Worm (Caenorhabditis elegans) whole organism, L3 larva: ENCODE results near the gene blos-1.

Source experiments
- ZK546.5 ChIP-seq: sonication (generic microtip); optimal IDR thresholded peaks from 2 replicates; lab custom pipeline; 2017; ENCODE audit warnings: missing biosample characterization, missing genetic modification characterization
- aly-2 ChIP-seq: fragments of 150-350 bp; optimal IDR thresholded peaks from 2 replicates; lab custom pipeline; 2014; ENCODE audit warnings: missing biosample characterization, missing genetic modification characterization
- ama-1 ChIP-seq: fragments of 150-350 bp; optimal IDR thresholded peaks from 2 replicates; lab custom pipeline; 2018
- ceh-16 ChIP-seq: sonication (generic microtip); optimal IDR thresholded peaks from 2 replicates; lab custom pipeline; 2017; ENCODE audit warnings: missing biosample characterization, missing genetic modification characterization
- ceh-28 ChIP-seq: fragments of 150-350 bp; optimal IDR thresholded peaks from 2 replicates; lab custom pipeline; 2014; ENCODE audit warnings: missing biosample characterization, missing genetic modification reagents, missing genetic modification characterization
- ceh-82 ChIP-seq: fragments of 150-350 bp; optimal IDR thresholded peaks from 2 replicates; lab custom pipeline; 2014; ENCODE audit warnings: missing biosample characterization, missing genetic modification characterization
- ceh-9 ChIP-seq: sonication (generic microtip); optimal IDR thresholded peaks from 2 replicates; lab custom pipeline; 2018; ENCODE audit warnings: missing biosample characterization, missing genetic modification characterization
- daf-12 ChIP-seq: fragments of 150-350 bp; optimal IDR thresholded peaks from 2 replicates; lab custom pipeline; 2014; ENCODE audit warnings: missing biosample characterization, missing genetic modification reagents, missing genetic modification characterization
- egl-27 ChIP-seq: sonication (generic microtip); optimal IDR thresholded peaks from 4 replicates; lab custom pipeline; 2017; ENCODE audit warnings: missing biosample characterization, missing genetic modification reagents, missing genetic modification characterization
- egl-5 ChIP-seq: fragments of 150-350 bp; optimal IDR thresholded peaks from 2 replicates; lab custom pipeline; 2017; ENCODE audit warnings: missing biosample characterization, missing genetic modification reagents, missing genetic modification characterization, inconsistent platforms
- elt-1 ChIP-seq: fragments of 150-350 bp; optimal IDR thresholded peaks from 2 replicates; lab custom pipeline; 2014; ENCODE audit warnings: missing biosample characterization, missing genetic modification characterization
- elt-2 ChIP-seq: sonication (generic microtip); optimal IDR thresholded peaks from 2 replicates; lab custom pipeline; 2016; ENCODE audit warnings: missing genetic modification reagents, mild to moderate bottlenecking, missing genetic modification characterization, missing compliant biosample characterization
- eor-1 ChIP-seq, 2 experiments: fragments of 150-350 bp; optimal IDR thresholded peaks; 2 replicates each; lab custom pipeline; 2014 to 2018; ENCODE audit warnings: missing biosample characterization in 2 of 2, missing genetic modification characterization in 2 of 2
- fkh-2 ChIP-seq: fragments of 150-350 bp; optimal IDR thresholded peaks from 2 replicates; lab custom pipeline; 2014; ENCODE audit warnings: missing biosample characterization, missing genetic modification reagents, missing genetic modification characterization
- fos-1 ChIP-seq: fragments of 150-350 bp; optimal IDR thresholded peaks from 2 replicates; lab custom pipeline; 2014; ENCODE audit warnings: missing biosample characterization, missing genetic modification characterization
- hmg-11 ChIP-seq: sonication (generic microtip); optimal IDR thresholded peaks from 2 replicates; lab custom pipeline; 2016; ENCODE audit warnings: missing genetic modification characterization, missing compliant biosample characterization
- jun-1 ChIP-seq: fragments of 150-350 bp; optimal IDR thresholded peaks from 2 replicates; lab custom pipeline; 2014; ENCODE audit warnings: missing biosample characterization, missing genetic modification reagents, missing genetic modification characterization
- lin-15B ChIP-seq: fragments of 150-350 bp; optimal IDR thresholded peaks from 2 replicates; lab custom pipeline; 2014; ENCODE audit warnings: missing biosample characterization, missing genetic modification characterization
- lin-39 ChIP-seq: fragments of 150-350 bp; optimal IDR thresholded peaks from 2 replicates; lab custom pipeline; 2018; ENCODE audit warnings: missing biosample characterization, missing genetic modification reagents, missing genetic modification characterization
- lsy-12 ChIP-seq: sonication (generic microtip); optimal IDR thresholded peaks from 2 replicates; lab custom pipeline; 2016; ENCODE audit warnings: mild to moderate bottlenecking, missing genetic modification characterization, missing compliant biosample characterization
- mdl-1 ChIP-seq: fragments of 150-350 bp; optimal IDR thresholded peaks from 2 replicates; lab custom pipeline; 2014; ENCODE audit warnings: missing biosample characterization, missing genetic modification characterization
- mml-1 ChIP-seq: fragments of 150-350 bp; sonication (generic microtip); optimal IDR thresholded peaks from 3 replicates; lab custom pipeline; 2014; ENCODE audit warnings: missing biosample characterization, missing genetic modification characterization
- nhr-11 ChIP-seq: fragments of 150-350 bp; optimal IDR thresholded peaks from 2 replicates; lab custom pipeline; 2014; ENCODE audit warnings: missing biosample characterization, missing genetic modification characterization
- nhr-12 ChIP-seq: fragments of 150-350 bp; optimal IDR thresholded peaks from 2 replicates; lab custom pipeline; 2014; ENCODE audit warnings: missing biosample characterization, missing genetic modification characterization
- nhr-23 ChIP-seq: fragments of 150-350 bp; optimal IDR thresholded peaks from 2 replicates; lab custom pipeline; 2014; ENCODE audit warnings: missing biosample characterization, missing genetic modification reagents, missing genetic modification characterization
- nhr-237 ChIP-seq: fragments of 150-350 bp; optimal IDR thresholded peaks from 2 replicates; lab custom pipeline; 2014; ENCODE audit warnings: missing biosample characterization, missing genetic modification characterization
- nhr-28 ChIP-seq: fragments of 150-350 bp; optimal IDR thresholded peaks from 2 replicates; lab custom pipeline; 2014; ENCODE audit warnings: missing biosample characterization, missing genetic modification characterization
- nhr-43 ChIP-seq: sonication (generic microtip); optimal IDR thresholded peaks from 2 replicates; lab custom pipeline; 2016; ENCODE audit warnings: mild to moderate bottlenecking, missing genetic modification characterization, missing compliant biosample characterization; ENCODE audit not compliant: poor library complexity, severe bottlenecking
- nhr-67 ChIP-seq: fragments of 150-350 bp; optimal IDR thresholded peaks from 2 replicates; lab custom pipeline; 2014; ENCODE audit warnings: missing biosample characterization, missing genetic modification characterization
- nhr-77 ChIP-seq: fragments of 150-350 bp; optimal IDR thresholded peaks from 2 replicates; lab custom pipeline; 2014; ENCODE audit warnings: missing biosample characterization, missing genetic modification characterization
- pha-4 ChIP-seq: fragments of 150-350 bp; optimal IDR thresholded peaks from 2 replicates; lab custom pipeline; 2014; ENCODE audit warnings: missing biosample characterization, missing genetic modification reagents, missing genetic modification characterization
- pqm-1 ChIP-seq: fragments of 150-350 bp; optimal IDR thresholded peaks from 2 replicates; lab custom pipeline; 2017; ENCODE audit warnings: missing biosample characterization, missing genetic modification characterization, inconsistent platforms
- sea-2 ChIP-seq: fragments of 150-350 bp; sonication (generic microtip); optimal IDR thresholded peaks from 4 replicates; lab custom pipeline; 2014; ENCODE audit warnings: missing biosample characterization, missing genetic modification reagents, missing genetic modification characterization
- skn-1 ChIP-seq: fragments of 150-350 bp; optimal IDR thresholded peaks from 2 replicates; lab custom pipeline; 2014; ENCODE audit warnings: missing biosample characterization, missing genetic modification characterization
- snpc-4 ChIP-seq: fragments of 150-350 bp; optimal IDR thresholded peaks from 2 replicates; lab custom pipeline; 2014; ENCODE audit warnings: missing biosample characterization, missing genetic modification characterization
- tbx-2 ChIP-seq: sonication (generic microtip); optimal IDR thresholded peaks from 2 replicates; lab custom pipeline; 2016; ENCODE audit warnings: mild to moderate bottlenecking, missing genetic modification characterization, missing compliant biosample characterization
- unc-39 ChIP-seq: sonication (generic microtip); optimal IDR thresholded peaks from 4 replicates; lab custom pipeline; 2017; ENCODE audit warnings: missing biosample characterization, missing genetic modification characterization
- unc-62 ChIP-seq: fragments of 150-350 bp; sonication (generic microtip); optimal IDR thresholded peaks from 4 replicates; lab custom pipeline; 2014; ENCODE audit warnings: missing biosample characterization, missing genetic modification reagents, missing genetic modification characterization
- zag-1 ChIP-seq: fragments of 150-350 bp; optimal IDR thresholded peaks from 2 replicates; lab custom pipeline; 2014; ENCODE audit warnings: missing biosample characterization, missing genetic modification characterization
- ztf-4 ChIP-seq: fragments of 150-350 bp; optimal IDR thresholded peaks from 2 replicates; lab custom pipeline; 2014; ENCODE audit warnings: missing biosample characterization, missing genetic modification characterization

The blos-1 gene

ce11 chrIII:10215882-10216281 is 4.1 kb upstream of the blos-1 start:
- TF ChIP-seq nhr-43 (peak; percentile 33), ama-1 (lab: Kevin White, UChicago) (peak; percentile 76), ceh-9 (no peak), eor-1 (tag; optimal IDR thresholded peaks at IDR 0.05; lab: Kevin White, UChicago) (no peak)
- TF ChIP-seq, all 47 proteins: peak for 2

ce11 chrIII:10214540-10214979 is 2.8 kb upstream of the blos-1 start:
- TF ChIP-seq ztf-4 (no peak), fos-1 (tag; lab: Kevin White, UChicago) (peak; percentile 38), aly-2 (tag; lab: Kevin White, UChicago) (peak; percentile 77), nhr-43 (peak; percentile 75), nhr-23 (tag; lab: Kevin White, UChicago) (peak; percentile 15), tbx-2 (peak; percentile 13), ceh-82 (peak; percentile 46), elt-2 (peak; percentile 74), ama-1 (lab: Kevin White, UChicago) (peak; percentile 97), lsy-12 (tag; lab: Kevin White, UChicago) (peak; percentile 78), pha-4 (tag; lab: Kevin White, UChicago) (peak; percentile 35), jun-1 (tag; lab: Kevin White, UChicago) (peak; percentile 79), mdl-1 (tag; lab: Kevin White, UChicago) (no peak), eor-1 (tag; optimal IDR thresholded peaks at IDR 0.05; lab: Kevin White, UChicago) (no peak)

- TF ChIP-seq sea-2 (GFP tag; lab: Kevin White, UChicago), result no peak
- TF ChIP-seq ceh-28 (tag; lab: Kevin White, UChicago), result no peak
- peak; percentile 69 for TF ChIP-seq aly-2 (tag; lab: Kevin White, UChicago)
- no peak for TF ChIP-seq ZK546.5 (tag; lab: Kevin White, UChicago)
- TF ChIP-seq lin-39 (tag; lab: Kevin White, UChicago), result no peak
- no peak for TF ChIP-seq skn-1 (tag; lab: Kevin White, UChicago)
- no peak for TF ChIP-seq unc-39 (tag; lab: Kevin White, UChicago)
- peak; percentile 33 for TF ChIP-seq ama-1 (lab: Kevin White, UChicago)
- TF ChIP-seq nhr-11 (tag; lab: Kevin White, UChicago), result no peak
- no peak for TF ChIP-seq nhr-77 (tag; lab: Kevin White, UChicago)
- no peak for TF ChIP-seq lin-15B (tag; lab: Kevin White, UChicago)
- TF ChIP-seq elt-2, result no peak
- TF ChIP-seq ceh-16 (tag; lab: Kevin White, UChicago), result no peak
- no peak for TF ChIP-seq eor-1 (tag; optimal IDR thresholded peaks at IDR 0.05; lab: Kevin White, UChicago)
- peak; percentile 8 for TF ChIP-seq hmg-11
- no peak for TF ChIP-seq ztf-4
- no peak for TF ChIP-seq nhr-237 (tag; lab: Kevin White, UChicago)
- TF ChIP-seq mml-1 (tag; lab: Kevin White, UChicago), result no peak
- TF ChIP-seq snpc-4 (tag; lab: Kevin White, UChicago), result no peak
- no peak for TF ChIP-seq pqm-1 (tag; lab: Kevin White, UChicago)
- TF ChIP-seq egl-5, result no peak
- no peak for TF ChIP-seq nhr-43
- TF ChIP-seq fkh-2 (tag; lab: Kevin White, UChicago), result no peak
Measured at ce11 chrIII:10209703-10210102, 2.0 kb downstream of the blos-1 start, which contains the start of gene T20G5.9. TSS of gene T20G5.9 (plus strand) at chrIII:10209840.

- no peak for TF ChIP-seq mdl-1 (tag; lab: Kevin White, UChicago)
- TF ChIP-seq zag-1, result no peak
- no peak for TF ChIP-seq daf-12
- no peak for TF ChIP-seq sea-2 (GFP tag; lab: Kevin White, UChicago)
- TF ChIP-seq nhr-237 (tag; lab: Kevin White, UChicago), result no peak
- TF ChIP-seq nhr-43, result no peak
- no peak for TF ChIP-seq nhr-67 (tag; lab: Kevin White, UChicago)
- TF ChIP-seq unc-62 (GFP tag; lab: Kevin White, UChicago), result no peak
- no peak for TF ChIP-seq elt-1 (tag; lab: Kevin White, UChicago)
- no peak for TF ChIP-seq unc-39 (tag; lab: Kevin White, UChicago)
- no peak for TF ChIP-seq egl-27 (tag; lab: Kevin White, UChicago)
- TF ChIP-seq nhr-28 (tag; lab: Kevin White, UChicago), result no peak
- TF ChIP-seq nhr-12 (tag; lab: Kevin White, UChicago), result no peak
- TF ChIP-seq lin-15B (tag; lab: Kevin White, UChicago), result no peak
Measured at ce11 chrIII:10206352-10206751, 5.4 kb downstream of the blos-1 start.
